Worm (Caenorhabditis elegans) whole organism, young adult: ENCODE measurements around the gene C27A2.8.

Experiments used
- C06A6.2 ChIP-seq: fragments of 200-800 bp; sonication (Bioruptor generic); conservative IDR thresholded peaks from 2 replicates; pipeline ENCODE4 v1.3.6; 2022; ENCODE audit warnings: missing genetic modification characterization, missing compliant biosample characterization
- F23B12.7 ChIP-seq: sonication (generic microtip); optimal IDR thresholded peaks from 2 replicates; lab custom pipeline; 2017; ENCODE audit warnings: missing genetic modification characterization, mild to moderate bottlenecking, missing compliant biosample characterization, antibody characterized with exemption, moderate library complexity; ENCODE audit not compliant: insufficient read depth
- F37B4.10 ChIP-seq: fragments of 200-800 bp; sonication (Bioruptor generic); IDR thresholded peaks from 2 replicates; pipeline ENCODE4 v1.3.6; 2022; ENCODE audit warnings: missing genetic modification characterization, missing compliant biosample characterization
- F57A8.1 ChIP-seq: fragments of 200-800 bp; sonication (Bioruptor generic); optimal IDR thresholded peaks from 2 replicates; lab custom pipeline; 2018; ENCODE audit warnings: mild to moderate bottlenecking, missing genetic modification characterization, moderate library complexity, missing compliant biosample characterization
- K11D2.4 ChIP-seq: fragments of 200-800 bp; sonication (Bioruptor generic); IDR thresholded peaks from 2 replicates; pipeline ENCODE4 v1.3.6; 2022; ENCODE audit warnings: missing genetic modification reagents, missing genetic modification characterization, missing compliant biosample characterization
- Y56A3A.18 ChIP-seq: fragments of 200-800 bp; sonication (Bioruptor generic); IDR thresholded peaks from 2 replicates; pipeline ENCODE4 v1.3.6; 2022; ENCODE audit warnings: missing genetic modification reagents, missing genetic modification characterization, missing compliant biosample characterization
- Y79H2A.3 ChIP-seq: fragments of 200-800 bp; sonication (Bioruptor generic); conservative IDR thresholded peaks from 2 replicates; pipeline ENCODE4 v1.3.6; 2022; ENCODE audit warnings: missing genetic modification reagents, missing genetic modification characterization, missing compliant biosample characterization
- ccch-3 ChIP-seq: fragments of 200-800 bp; sonication (Bioruptor generic); optimal IDR thresholded peaks from 2 replicates; lab custom pipeline; 2018; ENCODE audit warnings: mild to moderate bottlenecking, missing genetic modification characterization, missing compliant biosample characterization
- ceh-100 ChIP-seq: fragments of 200-800 bp; sonication (Bioruptor generic); IDR thresholded peaks from 2 replicates; pipeline ENCODE4 v1.3.6; 2022; ENCODE audit warnings: missing genetic modification reagents, missing genetic modification characterization, missing compliant biosample characterization
- ceh-27 ChIP-seq: fragments of 200-800 bp; sonication (Bioruptor generic); optimal IDR thresholded peaks from 2 replicates; lab custom pipeline; 2018; ENCODE audit warnings: mild to moderate bottlenecking, missing genetic modification characterization, moderate library complexity, missing compliant biosample characterization
- ceh-40 ChIP-seq: fragments of 200-800 bp; sonication (Bioruptor generic); IDR thresholded peaks from 2 replicates; pipeline ENCODE4 v1.3.6; 2022; ENCODE audit warnings: missing genetic modification characterization, missing compliant biosample characterization
- ceh-79 ChIP-seq: sonication (generic microtip); optimal IDR thresholded peaks from 2 replicates; lab custom pipeline; 2017; ENCODE audit warnings: mild to moderate bottlenecking, missing genetic modification characterization, missing compliant biosample characterization
- dox-1 ChIP-seq: fragments of 200-800 bp; sonication (Bioruptor generic); IDR thresholded peaks from 2 replicates; pipeline ENCODE4 v1.3.6; 2022; ENCODE audit warnings: missing genetic modification reagents, missing genetic modification characterization, missing compliant biosample characterization
- efl-1 ChIP-seq: fragments of 150-350 bp; optimal IDR thresholded peaks from 2 replicates; lab custom pipeline; 2014; ENCODE audit warnings: missing biosample characterization, missing genetic modification reagents, missing genetic modification characterization
- egrh-3 ChIP-seq: fragments of 200-800 bp; sonication (Bioruptor generic); IDR thresholded peaks from 2 replicates; pipeline ENCODE4 v1.3.6; 2022; ENCODE audit warnings: missing genetic modification reagents, missing genetic modification characterization, missing compliant biosample characterization
- ets-4 ChIP-seq: fragments of 200-800 bp; sonication (Bioruptor generic); optimal IDR thresholded peaks from 2 replicates; lab custom pipeline; 2018; ENCODE audit warnings: mild to moderate bottlenecking, missing genetic modification characterization, missing compliant biosample characterization
- gei-17 ChIP-seq: fragments of 200-800 bp; sonication (Bioruptor generic); optimal IDR thresholded peaks from 2 replicates; lab custom pipeline; 2018; ENCODE audit warnings: mild to moderate bottlenecking, missing genetic modification characterization, missing compliant biosample characterization
- hrde-1 ChIP-seq: sonication (generic microtip); optimal IDR thresholded peaks from 2 replicates; lab custom pipeline; 2016; ENCODE audit warnings: missing genetic modification characterization, mild to moderate bottlenecking, missing compliant biosample characterization, moderate library complexity, missing genotype, missing genetic modification reagents, borderline replicate concordance
- lin-35 ChIP-seq, 3 experiments: fragments of 150-350 bp in 2 of 3; sonication (generic microtip) in 1 of 3; optimal IDR thresholded peaks; 2 replicates each; lab custom pipeline; 2014 to 2018; ENCODE audit warnings: missing biosample characterization in 3 of 3, missing genetic modification characterization in 3 of 3, missing genetic modification reagents in 3 of 3
- lin-40 ChIP-seq: sonication (generic microtip); optimal IDR thresholded peaks from 2 replicates; lab custom pipeline; 2016; ENCODE audit warnings: missing genetic modification characterization, mild to moderate bottlenecking, missing compliant biosample characterization, missing genotype, missing genetic modification reagents
- lin-54 ChIP-seq: fragments of 200-800 bp; sonication (Bioruptor generic); optimal IDR thresholded peaks from 2 replicates; lab custom pipeline; 2018; ENCODE audit warnings: mild to moderate bottlenecking, missing genetic modification characterization, missing compliant biosample characterization
- lsl-1 ChIP-seq: fragments of 200-800 bp; sonication (Bioruptor generic); optimal IDR thresholded peaks from 2 replicates; lab custom pipeline; 2018; ENCODE audit warnings: mild to moderate bottlenecking, missing genetic modification characterization, moderate library complexity, missing compliant biosample characterization
- lsy-27 ChIP-seq: sonication (generic microtip); optimal IDR thresholded peaks from 2 replicates; lab custom pipeline; 2017; ENCODE audit warnings: missing genetic modification characterization, mild to moderate bottlenecking, missing compliant biosample characterization, antibody characterized with exemption, missing genotype, borderline replicate concordance; ENCODE audit not compliant: insufficient read depth
- madf-6 ChIP-seq: fragments of 200-800 bp; sonication (Bioruptor generic); IDR thresholded peaks from 2 replicates; pipeline ENCODE4 v1.3.6; 2022; ENCODE audit warnings: missing genetic modification reagents, missing genetic modification characterization, missing compliant biosample characterization
- mcd-1 ChIP-seq: fragments of 200-800 bp; sonication (Bioruptor generic); IDR thresholded peaks from 2 replicates; pipeline ENCODE4 v1.3.6; 2022; ENCODE audit warnings: missing genetic modification reagents, missing genetic modification characterization, missing compliant biosample characterization
- mel-28 ChIP-seq: sonication (generic microtip); optimal IDR thresholded peaks from 2 replicates; lab custom pipeline; 2016; ENCODE audit warnings: borderline replicate concordance, mild to moderate bottlenecking, missing genetic modification characterization, missing compliant biosample characterization
- mes-4 ChIP-seq: sonication (generic microtip); optimal IDR thresholded peaks from 2 replicates; lab custom pipeline; 2016; ENCODE audit warnings: missing genotype, missing genetic modification characterization, missing compliant biosample characterization
- mxl-1 ChIP-seq: sonication (generic microtip); optimal IDR thresholded peaks from 2 replicates; lab custom pipeline; 2016; ENCODE audit warnings: missing genetic modification characterization, missing compliant biosample characterization
- nhr-179 ChIP-seq: sonication (generic microtip); optimal IDR thresholded peaks from 2 replicates; lab custom pipeline; 2016; ENCODE audit warnings: mild to moderate bottlenecking, missing genetic modification characterization, missing compliant biosample characterization
- rec-8 ChIP-seq, 2 experiments: sonication (generic microtip); optimal IDR thresholded peaks; 2 replicates each; lab custom pipeline; 2016; ENCODE audit warnings: mild to moderate bottlenecking in 2 of 2, missing genetic modification characterization in 2 of 2, missing genetic modification reagents in 2 of 2, missing genotype in 2 of 2, missing biosample characterization in 1 of 2, missing compliant biosample characterization in 1 of 2, moderate library complexity in 1 of 2
- sea-2 ChIP-seq: fragments of 200-800 bp; sonication (Bioruptor generic); IDR thresholded peaks from 2 replicates; pipeline ENCODE4 v1.3.6; 2022; ENCODE audit warnings: missing genetic modification characterization, missing compliant biosample characterization
- snpc-4 ChIP-seq, 5 experiments: fragments of 150-350 bp in 1 of 5; sonication (generic microtip) in 4 of 5; optimal IDR thresholded peaks; 2 replicates each; lab custom pipeline; 2014 to 2018; ENCODE audit warnings: missing genetic modification characterization in 5 of 5, missing biosample characterization in 3 of 5, antibody characterized with exemption in 2 of 5, mild to moderate bottlenecking in 2 of 5, missing compliant biosample characterization in 2 of 5, missing genotype in 2 of 5, moderate library complexity in 2 of 5, missing genetic modification reagents in 1 of 5
- xnd-1 ChIP-seq: sonication (generic microtip); optimal IDR thresholded peaks from 2 replicates; lab custom pipeline; 2016; ENCODE audit warnings: missing genotype, missing genetic modification reagents, missing genetic modification characterization, missing compliant biosample characterization
- ztf-22 ChIP-seq: fragments of 200-800 bp; sonication (Bioruptor generic); optimal IDR thresholded peaks from 2 replicates; lab custom pipeline; 2018; ENCODE audit warnings: mild to moderate bottlenecking, missing genetic modification characterization, moderate library complexity, missing compliant biosample characterization
- ztf-25 ChIP-seq: fragments of 200-800 bp; sonication (Bioruptor generic); IDR thresholded peaks from 2 replicates; pipeline ENCODE4 v1.3.6; 2022; ENCODE audit warnings: missing genetic modification reagents, missing genetic modification characterization, missing compliant biosample characterization
- ztf-6 ChIP-seq: fragments of 200-800 bp; sonication (Bioruptor generic); IDR thresholded peaks from 2 replicates; pipeline ENCODE4 v1.3.6; 2022; ENCODE audit warnings: missing genetic modification reagents, missing genetic modification characterization, missing compliant biosample characterization

C27A2.8 gene

DNA sequence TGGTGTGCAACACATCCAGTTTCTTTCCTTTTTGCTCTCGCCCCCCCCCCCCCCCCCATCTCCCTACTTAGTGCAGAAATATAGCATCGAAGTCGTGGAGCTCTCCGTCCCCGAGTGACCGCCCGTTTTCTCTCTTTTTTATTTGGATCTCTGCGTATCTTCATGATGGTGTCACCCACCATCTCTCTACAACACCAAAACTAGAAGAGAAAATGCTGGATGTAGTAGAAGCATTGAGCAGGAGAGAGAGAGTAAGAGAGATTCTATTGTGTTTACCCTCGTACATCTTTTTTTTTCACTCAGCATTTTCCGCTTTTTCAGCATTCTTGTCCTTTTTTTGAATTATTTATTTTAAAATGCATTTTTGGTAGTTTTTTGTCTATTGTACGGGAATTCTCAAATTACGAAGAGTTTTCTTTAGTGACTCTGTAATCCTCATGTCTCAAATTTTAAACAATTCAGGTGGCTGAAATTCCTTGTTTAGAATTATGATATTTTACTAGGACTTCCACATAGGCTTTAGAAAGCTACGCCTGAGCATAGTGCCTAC, 25.4 kb downstream of the C27A2.8 start:
- no peak for TF ChIP-seq lsy-27
- TF ChIP-seq lin-54 (GFP tag; lab: Kevin White, UChicago), result no peak
- TF ChIP-seq nhr-179, result no peak
- no peak for TF ChIP-seq gei-17 (GFP tag; lab: Kevin White, UChicago)
- TF ChIP-seq egrh-3, result no peak
- TF ChIP-seq xnd-1 (tag; lab: Kevin White, UChicago), result no peak
- TF ChIP-seq, all 124 proteins: peak for 0

DNA sequence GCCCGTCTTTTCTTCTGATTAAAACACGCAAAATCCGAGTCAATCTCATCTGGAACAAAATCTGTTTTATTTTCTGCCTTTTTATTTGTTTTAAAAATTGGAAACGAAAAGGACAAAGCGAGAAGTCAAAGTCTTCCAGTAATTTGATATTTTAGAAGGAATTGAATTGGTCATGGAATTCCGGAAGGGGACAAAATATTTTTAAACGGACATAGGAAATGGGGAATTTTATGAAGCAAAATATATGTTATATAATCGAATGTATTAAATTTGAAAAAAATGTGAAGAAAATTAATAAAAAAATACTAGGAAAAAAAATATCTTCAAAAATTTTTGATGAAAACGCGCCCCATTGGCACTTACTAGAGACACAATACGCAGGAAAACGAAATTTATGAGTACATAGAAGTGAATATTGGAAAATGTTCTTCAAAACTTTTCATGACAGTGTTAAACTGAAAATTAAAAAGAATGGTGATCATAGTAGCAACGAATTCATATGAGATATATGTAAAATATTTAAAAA, 27.1 kb downstream of the C27A2.8 start, which contains the start of gene F33G12.7:
Gene F33G12.7, minus strand, starts transcription at position 51 of the 526 bp plus-strand sequence.
- peak; percentile 16 for TF ChIP-seq lsl-1
- TF ChIP-seq C06A6.2 (GFP tag; lab: Robert Waterston, UW), result no peak

DNA sequence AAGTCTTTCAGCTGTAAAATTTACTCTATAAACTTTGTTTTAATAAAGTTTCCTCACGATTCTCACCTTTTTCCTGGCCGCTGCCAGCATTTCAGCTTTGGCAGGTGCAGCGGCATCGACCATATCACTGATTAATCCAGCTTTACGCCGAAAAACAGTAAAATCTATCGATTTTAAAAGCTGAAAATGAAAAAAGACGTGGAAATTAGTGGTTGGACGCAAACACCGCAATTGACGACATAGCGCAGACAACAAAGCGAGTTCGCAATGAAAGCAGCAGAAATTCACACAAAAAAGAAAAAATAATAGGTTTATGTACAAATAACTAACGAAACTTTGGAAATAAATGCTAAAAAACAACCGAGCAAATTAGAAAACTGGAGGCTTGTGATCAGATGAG, 27.9 kb downstream of the C27A2.8 start, which contains the start of gene golg-2:
Gene golg-2, minus strand, starts transcription at position 180 of the 400 bp plus-strand sequence.
- TF ChIP-seq F23B12.7 (tag; lab: Kevin White, UChicago) (peak; percentile 18), Y56A3A.18 (GFP tag; lab: Robert Waterston, UW) (no peak)

DNA sequence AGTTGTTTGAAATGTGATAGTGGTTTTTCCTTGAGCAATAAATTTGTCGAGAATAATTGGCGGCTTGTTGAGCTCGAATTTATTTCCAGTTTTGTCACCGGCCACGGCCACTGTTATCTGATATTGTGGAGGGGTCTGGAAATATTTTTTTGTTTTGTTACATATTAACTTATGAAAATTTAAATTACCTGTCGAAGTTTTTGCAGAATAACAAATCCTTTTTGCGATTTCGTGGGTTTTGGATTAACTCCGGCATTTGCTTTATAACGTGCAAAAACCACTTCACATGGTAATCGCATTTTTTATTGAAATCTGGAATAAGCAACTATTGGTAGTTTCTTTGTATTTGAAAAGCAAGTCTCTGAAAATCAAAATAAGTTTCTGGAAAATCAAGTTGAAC, 31.7 kb downstream of the C27A2.8 start, which contains the start of gene lrr-1:
Gene lrr-1, minus strand, starts transcription at position 312 of the 400 bp plus-strand sequence.
- TF ChIP-seq Y79H2A.3 (GFP tag; lab: Robert Waterston, UW) (no peak), madf-6 (peak; percentile 43; the same call in 1 of the 2 replicates)

DNA sequence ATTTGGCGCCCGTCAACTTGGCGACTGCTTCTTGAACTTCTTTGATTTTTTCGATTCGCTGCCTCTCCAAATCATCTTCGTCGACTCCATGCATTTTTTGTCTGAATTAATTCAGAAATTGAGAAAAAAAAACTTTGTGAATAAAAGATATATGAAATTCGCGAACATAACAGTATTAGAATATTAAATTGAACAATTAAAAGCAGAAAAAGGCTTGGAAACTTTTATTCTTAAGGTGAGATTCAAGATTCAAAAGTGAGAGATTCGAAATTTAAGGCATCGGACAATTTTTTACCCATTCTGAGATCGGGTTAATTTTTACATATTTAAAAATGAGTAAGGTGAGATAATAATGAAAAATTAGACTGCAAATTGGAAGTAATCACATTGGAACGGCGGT, 33.9 kb downstream of the C27A2.8 start, which contains the start of gene F33G12.3:
Gene F33G12.3, minus strand, starts transcription at position 101 of the 400 bp plus-strand sequence.
- no peak for TF ChIP-seq sea-2 (GFP tag; lab: Robert Waterston, UW)
- no peak for TF ChIP-seq mes-4
- no peak for TF ChIP-seq rec-8 (tag; optimal IDR thresholded peaks at IDR 0.05; lab: Kevin White, UChicago)
- TF ChIP-seq ceh-79 (tag; lab: Kevin White, UChicago), result no peak
- TF ChIP-seq ets-4 (GFP tag; lab: Kevin White, UChicago), result no peak

DNA sequence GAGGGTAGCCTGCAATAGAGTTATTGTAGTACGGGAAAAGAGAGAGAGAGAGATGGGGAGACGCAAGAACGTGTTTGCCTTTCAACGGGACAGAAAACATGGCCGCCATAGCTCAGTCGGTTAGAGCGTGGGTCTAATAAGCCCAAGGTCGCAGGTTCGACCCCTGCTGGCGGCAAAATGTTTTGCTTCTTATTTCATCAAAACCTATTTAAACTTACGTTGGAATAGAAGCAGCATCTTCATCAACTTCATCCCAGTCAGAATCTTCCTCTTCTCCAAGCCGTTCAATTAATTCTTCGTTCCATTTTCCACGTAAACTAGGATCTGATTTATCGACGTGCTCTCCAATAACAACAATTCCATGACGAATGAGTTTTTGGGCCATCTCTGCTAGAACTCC, 35.2 kb downstream of the C27A2.8 start:
- no peak for TF ChIP-seq ccch-3 (GFP tag; lab: Kevin White, UChicago)
- peak; percentile 34 for TF ChIP-seq snpc-4 (GFP tag; optimal IDR thresholded peaks at IDR 0.05; lab: Kevin White, UChicago)
- TF ChIP-seq snpc-4 (tag; optimal IDR thresholded peaks at IDR 0.05; lab: Kevin White, UChicago), result peak in 3 of 4 experiments; percentile 48 to 70 (median 69)
- 0 out of 2 replicates have a peak, but pooled peaks have one; percentile 78 for TF ChIP-seq F37B4.10 (GFP tag; lab: Robert Waterston, UW)
- no peak for TF ChIP-seq K11D2.4 (GFP tag; lab: Robert Waterston, UW)
- TF ChIP-seq lin-40 (tag; lab: Kevin White, UChicago), result peak; percentile 53
- peak; percentile 67 for TF ChIP-seq mcd-1 (GFP tag; lab: Robert Waterston, UW)
- peak; percentile 60 for TF ChIP-seq mxl-1
- TF ChIP-seq ceh-100 (GFP tag; lab: Robert Waterston, UW), result peak; percentile 70
- TF ChIP-seq ceh-27 (GFP tag; lab: Kevin White, UChicago), result peak; percentile 54
- no peak for TF ChIP-seq mel-28 (tag; lab: Kevin White, UChicago)
- no peak for TF ChIP-seq ztf-22 (GFP tag; lab: Kevin White, UChicago)
- peak; percentile 90; the same call in 1 of the 2 replicates for TF ChIP-seq ztf-25 (GFP tag; lab: Robert Waterston, UW)
- TF ChIP-seq F57A8.1 (GFP tag; lab: Kevin White, UChicago), result no peak
- peak; percentile 82 for TF ChIP-seq dox-1
- no peak for TF ChIP-seq efl-1 (GFP tag; lab: Kevin White, UChicago)
- peak; percentile 45; the same call in 1 of the 2 replicates for TF ChIP-seq Y79H2A.3 (GFP tag; lab: Robert Waterston, UW)
- 0 out of 2 replicates have a peak, but pooled peaks have one; percentile 71 for TF ChIP-seq ztf-6 (GFP tag; lab: Robert Waterston, UW)
- TF ChIP-seq lin-35 (GFP tag; optimal IDR thresholded peaks at IDR 0.05; lab: Kevin White, UChicago), result peak in 1 of 3 experiments; percentile 48
- TF ChIP-seq ceh-40 (GFP tag; lab: Robert Waterston, UW), result 0 out of 2 replicates have a peak, but pooled peaks have one; percentile 67
- peak; percentile 63 for TF ChIP-seq hrde-1
